Worm (Caenorhabditis elegans) whole organism, L4/young adult: ENCODE data around the gene mpc-1.

Source experiments
- W03F9.2 ChIP-seq: fragments of 150-350 bp; optimal IDR thresholded peaks from 2 replicates; lab custom pipeline; 2014; ENCODE audit warnings: missing biosample characterization, missing genetic modification characterization
- dao-5 ChIP-seq: sonication (generic microtip); optimal IDR thresholded peaks from 2 replicates; lab custom pipeline; 2016; ENCODE audit warnings: missing genotype, missing genetic modification characterization, moderate library complexity, missing compliant biosample characterization
- him-1 ChIP-seq: sonication (generic microtip); optimal IDR thresholded peaks from 2 replicates; lab custom pipeline; 2016; ENCODE audit warnings: missing genotype, missing genetic modification reagents, missing genetic modification characterization, missing compliant biosample characterization

DNA sequence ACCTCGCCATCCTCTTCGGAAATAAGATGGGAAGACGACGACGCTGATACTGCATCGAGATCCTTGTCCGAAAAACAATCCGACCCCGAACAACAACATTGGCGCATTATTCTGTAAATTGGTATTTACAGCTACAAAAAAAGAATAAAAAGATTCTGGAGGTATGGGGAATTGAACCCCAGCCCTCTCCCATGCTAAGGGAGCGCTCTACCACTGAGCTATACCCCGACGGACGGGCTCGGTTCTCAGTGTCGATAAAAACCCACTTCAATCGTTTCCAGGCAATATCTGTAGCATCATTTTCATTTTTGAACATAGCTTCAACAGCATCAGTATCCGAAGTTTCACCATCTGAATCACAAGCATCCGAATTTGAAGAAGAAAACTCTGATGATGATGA lies 15.5 kb downstream of the mpc-1 start:
- TF ChIP-seq him-1 (tag; lab: Kevin White, UChicago) = no peak
- no peak for TF ChIP-seq dao-5 (tag; lab: Kevin White, UChicago)
- TF ChIP-seq W03F9.2 (tag; lab: Kevin White, UChicago) = no peak
